Fruit fly (Drosophila melanogaster) whole organism, prepupa: ENCODE data around the gene SLC5A11.

Experiments used
- CG10631 ChIP-seq: fragments of 200-800 bp; sonication (Bioruptor generic); optimal IDR thresholded peaks from 2 replicates; lab custom pipeline; 2016; ENCODE audit warnings: missing biosample characterization, missing genetic modification characterization
- CG10669 ChIP-seq: fragments of 200-800 bp; sonication (Bioruptor generic); optimal IDR thresholded peaks from 3 replicates; lab custom pipeline; 2018; ENCODE audit warnings: missing biosample characterization, mild to moderate bottlenecking, missing genetic modification characterization, moderate library complexity
- CG11294 ChIP-seq: fragments of 200-800 bp; sonication (Bioruptor generic); IDR thresholded peaks from 2 replicates; pipeline ENCODE4 v1.3.6; 2022; ENCODE audit warnings: missing biosample characterization, missing genetic modification characterization
- CG11902 ChIP-seq: fragments of 200-800 bp; sonication (Bioruptor generic); optimal IDR thresholded peaks from 3 replicates; lab custom pipeline; 2016; ENCODE audit warnings: missing biosample characterization, missing genetic modification characterization
- CG15336 ChIP-seq: fragments of 200-800 bp; sonication (Bioruptor generic); IDR thresholded peaks from 2 replicates; pipeline ENCODE4 v1.3.6; 2022; ENCODE audit warnings: missing biosample characterization, missing genetic modification characterization
- CG1621 ChIP-seq: fragments of 200-800 bp; sonication (Bioruptor generic); optimal IDR thresholded peaks from 3 replicates; lab custom pipeline; 2018; ENCODE audit warnings: missing biosample characterization, mild to moderate bottlenecking, missing genetic modification characterization
- CG16779 ChIP-seq: fragments of 200-800 bp; sonication (Bioruptor generic); optimal IDR thresholded peaks from 3 replicates; lab custom pipeline; 2017; ENCODE audit warnings: missing biosample characterization, mild to moderate bottlenecking, missing genetic modification characterization
- CG3032 ChIP-seq: fragments of 200-800 bp; optimal IDR thresholded peaks from 2 replicates; lab custom pipeline; 2019; ENCODE audit warnings: missing biosample characterization, mild to moderate bottlenecking, missing genetic modification characterization, moderate library complexity
- CG34406 ChIP-seq: fragments of 200-800 bp; sonication (Bioruptor generic); optimal IDR thresholded peaks from 3 replicates; lab custom pipeline; 2016; ENCODE audit warnings: missing biosample characterization, missing genetic modification characterization
- CG3919 ChIP-seq: fragments of 200-800 bp; sonication (Bioruptor generic); optimal IDR thresholded peaks from 3 replicates; lab custom pipeline; 2016; ENCODE audit warnings: missing biosample characterization, missing genetic modification characterization
- CG4318 ChIP-seq: fragments of 200-800 bp; sonication (Bioruptor generic); optimal IDR thresholded peaks from 3 replicates; lab custom pipeline; 2017; ENCODE audit warnings: missing biosample characterization, mild to moderate bottlenecking, missing genetic modification characterization
- CG6276 ChIP-seq: fragments of 200-800 bp; sonication (Bioruptor generic); optimal IDR thresholded peaks from 2 replicates; lab custom pipeline; 2017; ENCODE audit warnings: missing biosample characterization, mild to moderate bottlenecking, missing genetic modification characterization
- CG6792 ChIP-seq: fragments of 200-800 bp; sonication (Bioruptor generic); optimal IDR thresholded peaks from 3 replicates; lab custom pipeline; 2016; ENCODE audit warnings: missing biosample characterization, missing genetic modification characterization
- CG6808 ChIP-seq: fragments of 200-800 bp; sonication (Bioruptor generic); optimal IDR thresholded peaks from 3 replicates; lab custom pipeline; 2017; ENCODE audit warnings: missing biosample characterization, missing genetic modification characterization, mild to moderate bottlenecking, moderate library complexity, missing genetic modification reagents
- CG6854 ChIP-seq: fragments of 200-800 bp; sonication (Bioruptor generic); optimal IDR thresholded peaks from 2 replicates; lab custom pipeline; 2017; ENCODE audit warnings: missing biosample characterization, mild to moderate bottlenecking, missing genetic modification characterization
- CG7368 ChIP-seq: fragments of 200-800 bp; sonication (Bioruptor generic); optimal IDR thresholded peaks from 3 replicates; lab custom pipeline; 2016; ENCODE audit warnings: missing biosample characterization, missing genetic modification characterization
- CG8119 ChIP-seq: fragments of 200-800 bp; sonication (Bioruptor generic); IDR thresholded peaks from 3 replicates; pipeline ENCODE4 v1.3.6; 2022; ENCODE audit warnings: missing biosample characterization, missing genetic modification characterization
- CG8632 ChIP-seq: fragments of 200-800 bp; sonication (Bioruptor generic); optimal IDR thresholded peaks from 3 replicates; lab custom pipeline; 2016; ENCODE audit warnings: missing biosample characterization, missing genetic modification characterization
- Eip93F ChIP-seq: fragments of 200-800 bp; sonication (Bioruptor generic); optimal IDR thresholded peaks from 2 replicates; lab custom pipeline; 2016; ENCODE audit warnings: missing biosample characterization, mild to moderate bottlenecking, missing genetic modification characterization
- Ets96B ChIP-seq: fragments of 200-800 bp; optimal IDR thresholded peaks from 2 replicates; lab custom pipeline; 2019; ENCODE audit warnings: missing biosample characterization, mild to moderate bottlenecking, missing genetic modification characterization, moderate library complexity
- Hr38 ChIP-seq: sonication (Bioruptor generic); optimal IDR thresholded peaks from 2 replicates; lab custom pipeline; 2016; ENCODE audit warnings: missing biosample characterization, missing genetic modification characterization
- Lpt ChIP-seq: fragments of 200-800 bp; sonication (Bioruptor generic); optimal IDR thresholded peaks from 3 replicates; lab custom pipeline; 2016; ENCODE audit warnings: missing biosample characterization, missing genetic modification characterization
- Met ChIP-seq: fragments of 200-800 bp; sonication (Bioruptor generic); optimal IDR thresholded peaks from 3 replicates; lab custom pipeline; 2016; ENCODE audit warnings: missing biosample characterization, missing genetic modification characterization
- Smox ChIP-seq: fragments of 200-800 bp; sonication (Bioruptor generic); optimal IDR thresholded peaks from 3 replicates; lab custom pipeline; 2016; ENCODE audit warnings: missing biosample characterization, missing genetic modification characterization
- Sox102F ChIP-seq: fragments of 200-800 bp; sonication (Bioruptor generic); optimal IDR thresholded peaks from 2 replicates; lab custom pipeline; 2016; ENCODE audit warnings: missing biosample characterization, mild to moderate bottlenecking, missing genetic modification characterization
- Sox15 ChIP-seq: fragments of 200-800 bp; sonication (Bioruptor generic); optimal IDR thresholded peaks from 3 replicates; lab custom pipeline; 2016; ENCODE audit warnings: missing biosample characterization, missing genetic modification characterization
- achi ChIP-seq: fragments of 200-800 bp; sonication (Bioruptor generic); optimal IDR thresholded peaks from 3 replicates; lab custom pipeline; 2016; ENCODE audit warnings: missing biosample characterization, missing genetic modification characterization
- acj6 ChIP-seq: fragments of 200-800 bp; sonication (Bioruptor generic); optimal IDR thresholded peaks from 3 replicates; lab custom pipeline; 2016; ENCODE audit warnings: missing biosample characterization, missing genetic modification characterization
- eg ChIP-seq: fragments of 200-800 bp; sonication (Bioruptor generic); IDR thresholded peaks from 3 replicates; pipeline ENCODE4 v1.3.6; 2022; ENCODE audit warnings: missing biosample characterization, missing genetic modification characterization
- fd59A ChIP-seq: fragments of 200-800 bp; sonication (Bioruptor generic); optimal IDR thresholded peaks from 2 replicates; lab custom pipeline; 2017; ENCODE audit warnings: missing biosample characterization, mild to moderate bottlenecking, missing genetic modification characterization, missing genetic modification reagents
- lz ChIP-seq: fragments of 200-800 bp; sonication (Bioruptor generic); optimal IDR thresholded peaks from 3 replicates; lab custom pipeline; 2016; ENCODE audit warnings: missing biosample characterization, missing genetic modification characterization
- net ChIP-seq: fragments of 200-800 bp; sonication (Bioruptor generic); optimal IDR thresholded peaks from 3 replicates; lab custom pipeline; 2016; ENCODE audit warnings: missing biosample characterization, missing genetic modification characterization
- salr ChIP-seq, 2 experiments: fragments of 200-800 bp; sonication (Bioruptor generic); optimal IDR thresholded peaks; 3 replicates each; lab custom pipeline; 2016 to 2018; ENCODE audit warnings: missing biosample characterization in 2 of 2, missing genetic modification characterization in 2 of 2, mild to moderate bottlenecking in 1 of 2
- svp ChIP-seq: fragments of 200-800 bp; sonication (Bioruptor generic); peaks from one replicate; lab custom pipeline; 2016; ENCODE audit warnings: missing biosample characterization, missing genetic modification characterization
- topi ChIP-seq: fragments of 200-800 bp; sonication (Bioruptor generic); optimal IDR thresholded peaks from 3 replicates; lab custom pipeline; 2016; ENCODE audit warnings: missing biosample characterization, missing genetic modification characterization
- vri ChIP-seq: fragments of 200-800 bp; sonication (Bioruptor generic); optimal IDR thresholded peaks from 3 replicates; lab custom pipeline; 2016; ENCODE audit warnings: missing biosample characterization, mild to moderate bottlenecking, missing genetic modification characterization

SLC5A11 gene

DNA sequence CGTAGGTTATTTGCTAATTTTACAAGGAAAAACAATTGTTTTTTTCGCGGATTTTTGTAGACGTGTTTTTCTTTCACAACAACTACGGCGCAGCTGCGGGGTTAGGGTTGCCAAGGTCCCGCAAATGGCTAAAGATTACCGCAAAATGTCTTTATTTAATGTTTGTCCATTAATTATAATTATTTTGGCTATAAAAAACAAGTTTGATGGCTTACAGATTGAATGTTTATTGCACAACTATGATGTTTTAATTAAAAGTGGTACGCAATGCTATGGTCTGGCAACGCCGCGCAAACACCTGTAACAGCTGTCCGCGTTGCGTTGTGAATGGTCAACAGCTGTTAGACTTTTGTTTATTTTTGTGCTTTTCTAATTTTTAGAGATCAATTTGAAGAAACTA, 48.2 kb downstream of the SLC5A11 start (continued):
- no peak for TF ChIP-seq CG6808 (GFP tag; lab: Kevin White, UChicago)
- peak; percentile 59 for TF ChIP-seq CG34406 (GFP tag; lab: Kevin White, UChicago)
- TF ChIP-seq topi (GFP tag; lab: Kevin White, UChicago): peak; percentile 74
- TF ChIP-seq CG3032: peak; percentile 72
- peak; percentile 58 for TF ChIP-seq CG10631 (GFP tag; lab: Kevin White, UChicago)
- peak; percentile 37 for TF ChIP-seq CG11902
- peak; percentile 7 for TF ChIP-seq CG6854 (GFP tag; lab: Kevin White, UChicago)
- peak; percentile 64 for TF ChIP-seq acj6 (GFP tag; lab: Kevin White, UChicago)
- no peak for TF ChIP-seq Lpt
- peak; percentile 27 for TF ChIP-seq CG6792 (GFP tag; lab: Kevin White, UChicago)
- TF ChIP-seq Smox (GFP tag; lab: Kevin White, UChicago): no peak
- no peak for TF ChIP-seq Hr38
- peak; percentile 37 for TF ChIP-seq CG1621 (tag; lab: Kevin White, UChicago)
- peak; percentile 55 for TF ChIP-seq vri
- TF ChIP-seq eg: peak; percentile 79
- peak; percentile 10 for TF ChIP-seq CG8632 (GFP tag; lab: Kevin White, UChicago)
- peak; percentile 55 for TF ChIP-seq CG7368
- TF ChIP-seq CG6276 (GFP tag; lab: Kevin White, UChicago): peak; percentile 12
- TF ChIP-seq CG3919: peak; percentile 76
- TF ChIP-seq svp (GFP tag; lab: Kevin White, UChicago): peak; percentile 73
- TF ChIP-seq CG8119 (GFP tag; lab: Robert Waterston, UW): peak; percentile 27; the same call in 1 of the 3 replicates
- TF ChIP-seq Ets96B (tag; lab: Kevin White, UChicago): peak; percentile 47
- peak in 1 of 2 experiments; percentile 4 for TF ChIP-seq salr (GFP tag; optimal IDR thresholded peaks at IDR 0.05; lab: Kevin White, UChicago)
- peak; percentile 33; the same call in 1 of the 2 replicates for TF ChIP-seq CG11294 (GFP tag; lab: Robert Waterston, UW)
- peak; percentile 61 for TF ChIP-seq achi (GFP tag; lab: Kevin White, UChicago)
- TF ChIP-seq CG15336 (GFP tag; lab: Robert Waterston, UW): peak; percentile 49; the same call in 1 of the 2 replicates
- TF ChIP-seq fd59A: peak; percentile 29
- peak; percentile 40 for TF ChIP-seq Sox15 (GFP tag; lab: Kevin White, UChicago)
- no peak for TF ChIP-seq CG16779
- TF ChIP-seq Sox102F (GFP tag; lab: Kevin White, UChicago): peak; percentile 63
- TF ChIP-seq net: peak; percentile 48
- peak; percentile 51 for TF ChIP-seq CG10669 (GFP tag; lab: Kevin White, UChicago)
- peak; percentile 72 for TF ChIP-seq lz
- TF ChIP-seq Met (GFP tag; lab: Kevin White, UChicago): peak; percentile 64
- peak; percentile 32 for TF ChIP-seq CG4318 (GFP tag; lab: Kevin White, UChicago)
- no peak for TF ChIP-seq Eip93F (GFP tag; lab: Kevin White, UChicago)
- TF ChIP-seq, all 60 proteins: peak for 49
